Worm (Caenorhabditis elegans) whole organism, young adult: Measurements from ENCODE around the gene srv-14.

Source experiments
- hlh-12 ChIP-seq: sonication (generic microtip); optimal IDR thresholded peaks from 2 replicates; lab custom pipeline; 2016; ENCODE audit warnings: missing genetic modification characterization, missing compliant biosample characterization
- hrde-1 ChIP-seq: sonication (generic microtip); optimal IDR thresholded peaks from 2 replicates; lab custom pipeline; 2016; ENCODE audit warnings: missing genetic modification characterization, mild to moderate bottlenecking, missing compliant biosample characterization, moderate library complexity, missing genotype, missing genetic modification reagents, borderline replicate concordance
- madf-10 ChIP-seq: sonication (generic microtip); optimal IDR thresholded peaks from 2 replicates; lab custom pipeline; 2016; ENCODE audit warnings: mild to moderate bottlenecking, missing genetic modification characterization, missing compliant biosample characterization
- pha-4 ChIP-seq: fragments of 150-350 bp; sonication (generic microtip); optimal IDR thresholded peaks from 2 replicates; lab custom pipeline; 2014; ENCODE audit warnings: missing biosample characterization, missing genetic modification reagents, missing genetic modification characterization
- rec-8 ChIP-seq, 2 experiments: sonication (generic microtip); optimal IDR thresholded peaks; 2 replicates each; lab custom pipeline; 2016; ENCODE audit warnings: mild to moderate bottlenecking in 2 of 2, missing genetic modification characterization in 2 of 2, missing genetic modification reagents in 2 of 2, missing genotype in 2 of 2, missing biosample characterization in 1 of 2, missing compliant biosample characterization in 1 of 2, moderate library complexity in 1 of 2

- TF ChIP-seq rec-8 (tag; optimal IDR thresholded peaks at IDR 0.05; lab: Kevin White, UChicago) (no peak), hlh-12 (no peak), pha-4 (tag; lab: Kevin White, UChicago) (no peak), hrde-1 (no peak), madf-10 (tag; lab: Kevin White, UChicago) (no peak)
These were observed 15.8 kb downstream of the srv-14 start for ce11 chrIV:15878262-15878661.
